Fruit fly (Drosophila melanogaster): ENCODE measurements around the gene Axn.

DNA sequence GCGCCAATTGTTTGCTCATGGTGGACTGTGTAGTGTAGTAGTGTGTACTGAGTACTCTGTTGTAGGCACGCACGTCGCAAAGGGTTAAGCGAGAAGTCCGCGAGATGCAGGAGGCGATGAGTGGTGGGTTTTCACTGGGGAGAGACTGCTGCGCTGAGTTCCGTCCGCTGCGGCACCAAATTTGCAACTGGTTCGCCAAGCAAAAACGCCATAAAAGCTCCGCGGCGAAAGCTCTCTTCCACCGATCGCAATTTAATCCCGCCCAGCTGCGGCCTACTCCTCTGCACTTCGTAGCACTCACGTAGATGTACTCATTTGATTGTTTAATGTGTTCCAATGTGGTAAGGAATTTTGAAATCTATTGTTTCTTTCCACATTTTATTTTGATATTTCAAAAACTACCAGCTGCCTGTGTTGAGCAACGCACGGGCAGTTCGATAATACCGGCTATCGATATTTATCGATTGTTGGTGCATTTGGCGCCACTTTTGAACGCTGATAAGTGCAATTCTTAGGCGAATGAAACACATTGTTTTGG is 7.6 kb upstream of the Axn start, which contains the start of gene CG7920:
- TF ChIP-seq Dll (optimal IDR thresholded peaks at IDR 0.05) (no peak), pan (optimal IDR thresholded peaks at IDR 0.05) (no peak), CG8478 (optimal IDR thresholded peaks at IDR 0.05) (no peak), usp (GFP tag; optimal IDR thresholded peaks at IDR 0.05) (no peak), psq (optimal IDR thresholded peaks at IDR 0.05) (no peak)

Measured in whole organism.